Comparison of ENCODE assay signal across 1 fruit fly cellular context in genomic region chr3L:5785237-5786062, dm6.
TF ChIP-seq lines count a peak whose summit lies in the region.

No protein-coding gene starts in this region.

TF ChIP-seq in whole organism, embryonic, 481 proteins besides CTCF, POLR2A, EP300 and RAD21 (continued from another document):
- TF ChIP-seq eyg (GFP tag; optimal IDR thresholded peaks at IDR 0.05; lab: Kevin White, UChicago), result no peak
- TF ChIP-seq CG16779 (GFP tag; IDR thresholded peaks at IDR 0.05; lab: Robert Waterston, UW), result no peak
- no peak for TF ChIP-seq CG2889 (GFP tag; IDR thresholded peaks at IDR 0.05; lab: Robert Waterston, UW)
- no peak for TF ChIP-seq Dip2 (GFP tag; IDR thresholded peaks at IDR 0.05; lab: Robert Waterston, UW)
- peak; percentile 39; the same call in 1 of the 2 replicates for TF ChIP-seq crol (GFP tag; IDR thresholded peaks at IDR 0.05; lab: Robert Waterston, UW)
- no peak for TF ChIP-seq E2f1 (GFP tag; IDR thresholded peaks at IDR 0.05; lab: Robert Waterston, UW)
- no peak for TF ChIP-seq Gug (GFP tag; IDR thresholded peaks at IDR 0.05; lab: Robert Waterston, UW)
- no peak for TF ChIP-seq ranshi (GFP tag; IDR thresholded peaks at IDR 0.05; lab: Robert Waterston, UW)
- TF ChIP-seq prd (optimal IDR thresholded peaks at IDR 0.05; lab: Kevin White, UChicago), result no peak
- no peak for TF ChIP-seq prd (GFP tag; IDR thresholded peaks at IDR 0.05; lab: Robert Waterston, UW)
- no peak for TF ChIP-seq CG8944 (GFP tag; optimal IDR thresholded peaks at IDR 0.05; lab: Kevin White, UChicago)
- TF ChIP-seq stwl (tag; optimal IDR thresholded peaks at IDR 0.05; lab: Kevin White, UChicago), result no peak
- no peak for TF ChIP-seq CG31224 (GFP tag; IDR thresholded peaks at IDR 0.05; lab: Robert Waterston, UW)
- TF ChIP-seq CG16815 (GFP tag; optimal IDR thresholded peaks at IDR 0.05; lab: Kevin White, UChicago), result no peak
- no peak for TF ChIP-seq CG6272 (GFP tag; IDR thresholded peaks at IDR 0.05; lab: Robert Waterston, UW)
- no peak for TF ChIP-seq wek (GFP tag; optimal IDR thresholded peaks at IDR 0.05; lab: Kevin White, UChicago)
- TF ChIP-seq Drgx (GFP tag; IDR thresholded peaks at IDR 0.05; lab: Robert Waterston, UW), result no peak
- no peak for TF ChIP-seq CG2129 (GFP tag; IDR thresholded peaks at IDR 0.05; lab: Robert Waterston, UW; ENCODE audit: partially characterized antibody)
- TF ChIP-seq CG1233 (GFP tag; optimal IDR thresholded peaks at IDR 0.05; lab: Kevin White, UChicago), result peak; percentile 26
- no peak for TF ChIP-seq CG14050 (GFP tag; IDR thresholded peaks at IDR 0.05; lab: Robert Waterston, UW)
- TF ChIP-seq HmgD (GFP tag; optimal IDR thresholded peaks at IDR 0.05; lab: Kevin White, UChicago), result no peak
- TF ChIP-seq CG17359 (tag; optimal IDR thresholded peaks at IDR 0.05; lab: Kevin White, UChicago), result peak; percentile 17
- no peak for TF ChIP-seq run (tag; optimal IDR thresholded peaks at IDR 0.05; lab: Kevin White, UChicago)
- no peak for TF ChIP-seq Scr (GFP tag; IDR thresholded peaks at IDR 0.05; lab: Robert Waterston, UW; ENCODE audit: partially characterized antibody)
- no peak for TF ChIP-seq CG13775 (GFP tag; optimal IDR thresholded peaks at IDR 0.05; lab: Kevin White, UChicago)
- TF ChIP-seq cad (GFP tag; optimal IDR thresholded peaks at IDR 0.05; lab: Kevin White, UChicago), result no peak
- TF ChIP-seq CG43689 (GFP tag; IDR thresholded peaks at IDR 0.05; lab: Robert Waterston, UW), result no peak
- TF ChIP-seq NFAT (GFP tag; IDR thresholded peaks at IDR 0.05; lab: Robert Waterston, UW), result no peak
- TF ChIP-seq Med (GFP tag; lab: Kevin White, UChicago), result peak; percentile 0
- peak; percentile 37 for TF ChIP-seq Sox102F (GFP tag; optimal IDR thresholded peaks at IDR 0.05; lab: Kevin White, UChicago)
- no peak for TF ChIP-seq bab2 (GFP tag; optimal IDR thresholded peaks at IDR 0.05; lab: Kevin White, UChicago)
- TF ChIP-seq fu2 (GFP tag; optimal IDR thresholded peaks at IDR 0.05; lab: Kevin White, UChicago), result no peak
- TF ChIP-seq HLH4C (GFP tag; IDR thresholded peaks at IDR 0.05; lab: Robert Waterston, UW; ENCODE audit: partially characterized antibody), result no peak
- TF ChIP-seq CG6254 (GFP tag; optimal IDR thresholded peaks at IDR 0.05; lab: Kevin White, UChicago), result no peak
- TF ChIP-seq nerfin-2 (GFP tag; IDR thresholded peaks at IDR 0.05; lab: Robert Waterston, UW; ENCODE audit: partially characterized antibody), result no peak
- TF ChIP-seq gce (GFP tag; IDR thresholded peaks at IDR 0.05; lab: Robert Waterston, UW), result no peak
- TF ChIP-seq CG10979 (tag; optimal IDR thresholded peaks at IDR 0.05; lab: Kevin White, UChicago), result no peak
- no peak for TF ChIP-seq CG9609 (GFP tag; optimal IDR thresholded peaks at IDR 0.05; lab: Kevin White, UChicago)
- TF ChIP-seq dimm (GFP tag; IDR thresholded peaks at IDR 0.05; lab: Robert Waterston, UW), result no peak
- no peak for TF ChIP-seq CG2120 (GFP tag; optimal IDR thresholded peaks at IDR 0.05; lab: Kevin White, UChicago)
- TF ChIP-seq CG1647 (GFP tag; optimal IDR thresholded peaks at IDR 0.05; lab: Kevin White, UChicago), result no peak
- TF ChIP-seq Aef1 (GFP tag; IDR thresholded peaks at IDR 0.05; lab: Robert Waterston, UW), result no peak
- TF ChIP-seq CG13624 (GFP tag; optimal IDR thresholded peaks at IDR 0.05; lab: Kevin White, UChicago), result no peak
- no peak for TF ChIP-seq nau (GFP tag; optimal IDR thresholded peaks at IDR 0.05; lab: Kevin White, UChicago)
- no peak for TF ChIP-seq ind (GFP tag; optimal IDR thresholded peaks at IDR 0.05; lab: Kevin White, UChicago)
- TF ChIP-seq Tbp (GFP tag; optimal IDR thresholded peaks at IDR 0.05; lab: Kevin White, UChicago), result no peak
- TF ChIP-seq tap (tag; optimal IDR thresholded peaks at IDR 0.05; lab: Kevin White, UChicago), result no peak
- TF ChIP-seq maf-S (GFP tag; optimal IDR thresholded peaks at IDR 0.05; lab: Kevin White, UChicago), result no peak
- peak; percentile 2 for TF ChIP-seq fd64A (GFP tag; optimal IDR thresholded peaks at IDR 0.05; lab: Kevin White, UChicago)
- no peak for TF ChIP-seq CG15514 (GFP tag; optimal IDR thresholded peaks at IDR 0.05; lab: Kevin White, UChicago)
- TF ChIP-seq tio (GFP tag; optimal IDR thresholded peaks at IDR 0.05; lab: Kevin White, UChicago), result no peak
- no peak for TF ChIP-seq CG18011 (GFP tag; optimal IDR thresholded peaks at IDR 0.05; lab: Kevin White, UChicago)
- TF ChIP-seq Xrp1 (GFP tag; IDR thresholded peaks at IDR 0.05; lab: Robert Waterston, UW), result peak; percentile 57
- no peak for TF ChIP-seq Deaf1 (tag; optimal IDR thresholded peaks at IDR 0.05; lab: Kevin White, UChicago)
- TF ChIP-seq Bdp1 (GFP tag; optimal IDR thresholded peaks at IDR 0.05; lab: Kevin White, UChicago), result no peak
- no peak for TF ChIP-seq gt (GFP tag; IDR thresholded peaks at IDR 0.05; lab: Robert Waterston, UW)
- no peak for TF ChIP-seq slou (GFP tag; optimal IDR thresholded peaks at IDR 0.05; lab: Kevin White, UChicago)
- TF ChIP-seq dan (GFP tag; IDR thresholded peaks at IDR 0.05; lab: Robert Waterston, UW), result no peak
- peak; percentile 6 for TF ChIP-seq PHDP (tag; optimal IDR thresholded peaks at IDR 0.05; lab: Kevin White, UChicago)
- TF ChIP-seq CG2875 (GFP tag; optimal IDR thresholded peaks at IDR 0.05; lab: Kevin White, UChicago), result peak; percentile 31
- TF ChIP-seq onecut (GFP tag; IDR thresholded peaks at IDR 0.05; lab: Robert Waterston, UW), result no peak
- TF ChIP-seq kay (GFP tag; optimal IDR thresholded peaks at IDR 0.05; lab: Kevin White, UChicago), result no peak
- no peak for TF ChIP-seq CG12659 (GFP tag; optimal IDR thresholded peaks at IDR 0.05; lab: Kevin White, UChicago)
- TF ChIP-seq zfh1 (GFP tag; IDR thresholded peaks at IDR 0.05; lab: Robert Waterston, UW), result peak; percentile 20; the same call in 1 of the 3 replicates
- no peak for TF ChIP-seq CG18262 (tag; optimal IDR thresholded peaks at IDR 0.05; lab: Kevin White, UChicago)
- no peak for TF ChIP-seq Doc3 (GFP tag; IDR thresholded peaks at IDR 0.05; lab: Robert Waterston, UW; ENCODE audit: partially characterized antibody)
- no peak for TF ChIP-seq NfI (GFP tag; optimal IDR thresholded peaks at IDR 0.05; lab: Kevin White, UChicago)
- TF ChIP-seq ken (GFP tag; IDR thresholded peaks at IDR 0.05; lab: Robert Waterston, UW), result 0 out of 3 replicates have a peak, but pooled peaks have one; percentile 36
- TF ChIP-seq toy (GFP tag; IDR thresholded peaks at IDR 0.05; lab: Robert Waterston, UW), result no peak
- TF ChIP-seq CG15696 (tag; optimal IDR thresholded peaks at IDR 0.05; lab: Kevin White, UChicago), result peak; percentile 22
- TF ChIP-seq CG2116 (GFP tag; optimal IDR thresholded peaks at IDR 0.05; lab: Kevin White, UChicago), result no peak
- no peak for TF ChIP-seq Hey (tag; optimal IDR thresholded peaks at IDR 0.05; lab: Kevin White, UChicago)
- TF ChIP-seq tup (GFP tag; optimal IDR thresholded peaks at IDR 0.05; lab: Kevin White, UChicago), result no peak
- TF ChIP-seq HHEX (GFP tag; optimal IDR thresholded peaks at IDR 0.05; lab: Kevin White, UChicago), result no peak
- no peak for TF ChIP-seq Meics (GFP tag; optimal IDR thresholded peaks at IDR 0.05; lab: Kevin White, UChicago)
- TF ChIP-seq CG12942 (GFP tag; optimal IDR thresholded peaks at IDR 0.05; lab: Kevin White, UChicago), result no peak
- TF ChIP-seq mirr (GFP tag; optimal IDR thresholded peaks at IDR 0.05; lab: Kevin White, UChicago), result no peak
- no peak for TF ChIP-seq CG11456 (GFP tag; IDR thresholded peaks at IDR 0.05; lab: Robert Waterston, UW)
- no peak for TF ChIP-seq hb (GFP tag; IDR thresholded peaks at IDR 0.05; lab: Robert Waterston, UW; ENCODE audit: partially characterized antibody)
- no peak for TF ChIP-seq vvl (GFP tag; IDR thresholded peaks at IDR 0.05; lab: Robert Waterston, UW)
- TF ChIP-seq sug (tag; optimal IDR thresholded peaks at IDR 0.05; lab: Kevin White, UChicago), result no peak
- no peak for TF ChIP-seq eve (GFP tag; optimal IDR thresholded peaks at IDR 0.05; lab: Kevin White, UChicago)
- no peak for TF ChIP-seq CG11723 (GFP tag; optimal IDR thresholded peaks at IDR 0.05; lab: Kevin White, UChicago)
- no peak for TF ChIP-seq Dek (tag; optimal IDR thresholded peaks at IDR 0.05; lab: Kevin White, UChicago)
- no peak for TF ChIP-seq CG34224 (GFP tag; IDR thresholded peaks at IDR 0.05; lab: Robert Waterston, UW; ENCODE audit: partially characterized antibody)
- no peak for TF ChIP-seq CG8388 (GFP tag; optimal IDR thresholded peaks at IDR 0.05; lab: Kevin White, UChicago)
- TF ChIP-seq CG9797 (GFP tag; optimal IDR thresholded peaks at IDR 0.05; lab: Kevin White, UChicago), result no peak
- no peak for TF ChIP-seq CG14965 (GFP tag; optimal IDR thresholded peaks at IDR 0.05; lab: Kevin White, UChicago; ENCODE audit: borderline replicate concordance)
- TF ChIP-seq YL-1 (GFP tag; optimal IDR thresholded peaks at IDR 0.05; lab: Kevin White, UChicago), result no peak
- no peak for TF ChIP-seq Gsc (GFP tag; IDR thresholded peaks at IDR 0.05; lab: Robert Waterston, UW)
- TF ChIP-seq cato (GFP tag; optimal IDR thresholded peaks at IDR 0.05; lab: Kevin White, UChicago; ENCODE audit: borderline replicate concordance), result no peak
- no peak for TF ChIP-seq slp2 (GFP tag; optimal IDR thresholded peaks at IDR 0.05; lab: Kevin White, UChicago)
- TF ChIP-seq pzg (GFP tag; optimal IDR thresholded peaks at IDR 0.05; lab: Kevin White, UChicago), result no peak
- peak; percentile 34 for TF ChIP-seq Nf-YB (GFP tag; optimal IDR thresholded peaks at IDR 0.05; lab: Kevin White, UChicago)
- no peak for TF ChIP-seq CHES-1-like (GFP tag; optimal IDR thresholded peaks at IDR 0.05; lab: Kevin White, UChicago)
- 0 out of 3 replicates have a peak, but pooled peaks have one; percentile 21 for TF ChIP-seq ci (GFP tag; IDR thresholded peaks at IDR 0.05; lab: Robert Waterston, UW)
- TF ChIP-seq CG4282 (GFP tag; optimal IDR thresholded peaks at IDR 0.05; lab: Kevin White, UChicago), result no peak
- no peak for TF ChIP-seq CG15269 (tag; optimal IDR thresholded peaks at IDR 0.05; lab: Kevin White, UChicago)
- no peak for TF ChIP-seq ash1 (GFP tag; optimal IDR thresholded peaks at IDR 0.05; lab: Kevin White, UChicago)
- no peak for TF ChIP-seq nerfin-1 (tag; optimal IDR thresholded peaks at IDR 0.05; lab: Kevin White, UChicago)
- no peak for TF ChIP-seq Hr51 (GFP tag; optimal IDR thresholded peaks at IDR 0.05; lab: Kevin White, UChicago)
- TF ChIP-seq CG15011 (GFP tag; optimal IDR thresholded peaks at IDR 0.05; lab: Kevin White, UChicago), result no peak
- no peak for TF ChIP-seq Dfd (GFP tag; optimal IDR thresholded peaks at IDR 0.05; lab: Kevin White, UChicago)
- peak; percentile 34 for TF ChIP-seq CG9727 (GFP tag; optimal IDR thresholded peaks at IDR 0.05; lab: Kevin White, UChicago)
- peak; percentile 2 for TF ChIP-seq Neu2 (GFP tag; optimal IDR thresholded peaks at IDR 0.05; lab: Kevin White, UChicago; ENCODE audit: borderline replicate concordance)
- TF ChIP-seq CG10321 (GFP tag; IDR thresholded peaks at IDR 0.05; lab: Robert Waterston, UW), result peak; percentile 44
- TF ChIP-seq CG8359 (GFP tag; optimal IDR thresholded peaks at IDR 0.05; lab: Kevin White, UChicago; ENCODE audit: borderline replicate concordance), result no peak
- peak in 1 of 2 experiments; percentile 57 for TF ChIP-seq Pdp1 (GFP tag; optimal IDR thresholded peaks at IDR 0.05; lab: Kevin White, UChicago)
- no peak for TF ChIP-seq CG7556 (GFP tag; optimal IDR thresholded peaks at IDR 0.05; lab: Kevin White, UChicago)
- no peak for TF ChIP-seq Trl (optimal IDR thresholded peaks at IDR 0.05; lab: Kevin White, UChicago)
- no peak for TF ChIP-seq Trl (GFP tag; optimal IDR thresholded peaks at IDR 0.05; lab: Kevin White, UChicago)
- no peak for TF ChIP-seq exex (tag; optimal IDR thresholded peaks at IDR 0.05; lab: Kevin White, UChicago)
- no peak for TF ChIP-seq grau (tag; optimal IDR thresholded peaks at IDR 0.05; lab: Kevin White, UChicago)
- TF ChIP-seq Abd-B (GFP tag; optimal IDR thresholded peaks at IDR 0.05; lab: Kevin White, UChicago), result no peak
- TF ChIP-seq sna (GFP tag; IDR thresholded peaks at IDR 0.05; lab: Robert Waterston, UW; ENCODE audit: partially characterized antibody), result no peak
- TF ChIP-seq CG11085 (GFP tag; IDR thresholded peaks at IDR 0.05; lab: Robert Waterston, UW), result no peak
- TF ChIP-seq Lpt (GFP tag; optimal IDR thresholded peaks at IDR 0.05; lab: Kevin White, UChicago), result no peak
- TF ChIP-seq CG10959 (GFP tag; IDR thresholded peaks at IDR 0.05; lab: Robert Waterston, UW), result no peak
- no peak for TF ChIP-seq CG33557 (GFP tag; optimal IDR thresholded peaks at IDR 0.05; lab: Kevin White, UChicago)
- no peak for TF ChIP-seq CG16813 (GFP tag; IDR thresholded peaks at IDR 0.05; lab: Robert Waterston, UW; ENCODE audit: partially characterized antibody)
- TF ChIP-seq pros (GFP tag; optimal IDR thresholded peaks at IDR 0.05; lab: Kevin White, UChicago), result no peak
- TF ChIP-seq H15 (GFP tag; IDR thresholded peaks at IDR 0.05; lab: Robert Waterston, UW), result no peak
- no peak for TF ChIP-seq Jarid2 (GFP tag; optimal IDR thresholded peaks at IDR 0.05; lab: Kevin White, UChicago)
- TF ChIP-seq HLH3B (GFP tag; IDR thresholded peaks at IDR 0.05; lab: Robert Waterston, UW), result no peak
- TF ChIP-seq CG14860 (GFP tag; IDR thresholded peaks at IDR 0.05; lab: Robert Waterston, UW; ENCODE audit: partially characterized antibody), result no peak
- TF ChIP-seq Hmr (GFP tag; optimal IDR thresholded peaks at IDR 0.05; lab: Kevin White, UChicago), result no peak
- no peak for TF ChIP-seq CG10543 (GFP tag; optimal IDR thresholded peaks at IDR 0.05; lab: Kevin White, UChicago)
- TF ChIP-seq MESR4 (GFP tag; optimal IDR thresholded peaks at IDR 0.05; lab: Kevin White, UChicago), result no peak
- TF ChIP-seq Atf6 (GFP tag; IDR thresholded peaks at IDR 0.05; lab: Robert Waterston, UW), result no peak
